Fruit fly (Drosophila melanogaster) whole organism, adult: ENCODE measurements around the gene Bulli.

Experiments used
- CG11617 ChIP-seq: fragments of 200-800 bp; sonication (Bioruptor generic); optimal IDR thresholded peaks from 2 replicates; lab custom pipeline; 2017; ENCODE audit warnings: mild to moderate bottlenecking, missing biosample characterization, missing genetic modification reagents, missing genetic modification characterization
- CG12768 ChIP-seq: fragments of 200-800 bp; sonication (Bioruptor generic); optimal IDR thresholded peaks from 2 replicates; lab custom pipeline; 2017; ENCODE audit warnings: missing biosample characterization, missing genetic modification characterization, mild to moderate bottlenecking, moderate library complexity, missing genetic modification reagents
- CG14711 ChIP-seq: fragments of 200-800 bp; sonication (Bioruptor generic); optimal IDR thresholded peaks from 2 replicates; lab custom pipeline; 2018; ENCODE audit warnings: missing biosample characterization, mild to moderate bottlenecking, missing genetic modification characterization, moderate library complexity
- CG1620 ChIP-seq: fragments of 200-800 bp; sonication (Bioruptor generic); optimal IDR thresholded peaks from 2 replicates; lab custom pipeline; 2016; ENCODE audit warnings: missing biosample characterization, missing genetic modification characterization
- CG33017 ChIP-seq: fragments of 200-800 bp; sonication (Bioruptor generic); optimal IDR thresholded peaks from 2 replicates; lab custom pipeline; 2018; ENCODE audit warnings: missing biosample characterization, mild to moderate bottlenecking, missing genetic modification characterization, moderate library complexity
- CG5204 ChIP-seq: fragments of 200-800 bp; sonication (Bioruptor generic); optimal IDR thresholded peaks from 2 replicates; lab custom pipeline; 2016; ENCODE audit warnings: missing biosample characterization, missing genetic modification characterization
- CG7045 ChIP-seq: fragments of 200-800 bp; sonication (Bioruptor generic); optimal IDR thresholded peaks from 2 replicates; lab custom pipeline; 2017; ENCODE audit warnings: missing biosample characterization, mild to moderate bottlenecking, missing genetic modification characterization
- CG7101 ChIP-seq: fragments of 200-800 bp; sonication (Bioruptor generic); optimal IDR thresholded peaks from 2 replicates; lab custom pipeline; 2018; ENCODE audit warnings: missing biosample characterization, mild to moderate bottlenecking, missing genetic modification characterization, moderate library complexity
- Clk ChIP-seq: fragments of 200-800 bp; sonication (Bioruptor generic); optimal IDR thresholded peaks from 2 replicates; lab custom pipeline; 2017; ENCODE audit warnings: missing biosample characterization, missing genetic modification characterization
- Crg-1 ChIP-seq: fragments of 200-800 bp; sonication (Bioruptor generic); optimal IDR thresholded peaks from 2 replicates; lab custom pipeline; 2016; ENCODE audit warnings: missing biosample characterization, missing genetic modification characterization
- Hr96 ChIP-seq: fragments of 200-800 bp; sonication (Bioruptor generic); optimal IDR thresholded peaks from 2 replicates; lab custom pipeline; 2016; ENCODE audit warnings: missing biosample characterization, missing genetic modification characterization
- Mnt ChIP-seq: fragments of 200-800 bp; sonication (Bioruptor generic); optimal IDR thresholded peaks from 2 replicates; lab custom pipeline; 2016; ENCODE audit warnings: missing biosample characterization, mild to moderate bottlenecking, missing genetic modification characterization
- bab1 ChIP-seq: fragments of 200-800 bp; sonication (Bioruptor generic); optimal IDR thresholded peaks from 3 replicates; lab custom pipeline; 2019; ENCODE audit warnings: missing biosample characterization, mild to moderate bottlenecking, missing genetic modification characterization, moderate library complexity
- cic ChIP-seq: fragments of 200-800 bp; sonication (Bioruptor generic); optimal IDR thresholded peaks from 2 replicates; lab custom pipeline; 2017; ENCODE audit warnings: missing biosample characterization, mild to moderate bottlenecking, missing genetic modification characterization, moderate library complexity
- cnc ChIP-seq, 2 experiments: fragments of >200 bp; optimal IDR thresholded peaks; 2 replicates each; lab custom pipeline; 2017
- kay ChIP-seq: fragments of 200-800 bp; sonication (Bioruptor generic); peaks from one replicate; lab custom pipeline; 2016; ENCODE audit warnings: missing biosample characterization, missing genetic modification characterization, borderline replicate concordance
- ovo ChIP-seq: fragments of 200-800 bp; sonication (Bioruptor generic); optimal IDR thresholded peaks from 2 replicates; lab custom pipeline; 2016; ENCODE audit warnings: missing biosample characterization, missing genetic modification characterization
- pad ChIP-seq: fragments of 200-800 bp; sonication (Bioruptor generic); optimal IDR thresholded peaks from 3 replicates; lab custom pipeline; 2017; ENCODE audit warnings: missing biosample characterization, missing genetic modification characterization, mild to moderate bottlenecking, moderate library complexity, missing genetic modification reagents
- tj ChIP-seq: fragments of 200-800 bp; sonication (Bioruptor generic); optimal IDR thresholded peaks from 3 replicates; lab custom pipeline; 2017; ENCODE audit warnings: missing biosample characterization, mild to moderate bottlenecking, missing genetic modification characterization, moderate library complexity
- toe ChIP-seq: fragments of 200-800 bp; sonication (Bioruptor generic); optimal IDR thresholded peaks from 2 replicates; lab custom pipeline; 2016; ENCODE audit warnings: missing biosample characterization, missing genetic modification characterization

The Bulli gene

DNA sequence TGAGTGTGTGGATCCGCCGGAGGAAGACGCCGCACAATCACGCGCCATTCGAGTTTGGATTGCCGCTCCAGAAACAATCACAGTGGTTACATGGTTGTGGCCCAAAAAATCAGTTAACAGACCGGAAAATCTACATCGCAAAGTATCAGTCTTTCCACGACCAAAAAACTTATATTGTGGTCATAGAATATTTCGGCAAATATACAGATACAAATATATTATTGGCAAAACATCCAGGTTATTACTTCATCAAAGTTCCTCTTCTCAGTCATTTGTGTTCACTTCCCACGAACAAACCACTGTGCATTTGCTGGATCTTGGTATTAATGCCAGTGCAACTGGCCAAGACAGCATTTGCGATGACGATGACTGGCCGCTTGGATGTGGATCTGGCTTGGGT is 30.6 kb upstream of the Bulli start:
- TF ChIP-seq Mnt (GFP tag; lab: Kevin White, UChicago) = no peak
- no peak for TF ChIP-seq bab1 (GFP tag; lab: Kevin White, UChicago)

- TF ChIP-seq Hr96 (GFP tag; lab: Kevin White, UChicago) (no peak), Clk (GFP tag; lab: Kevin White, UChicago) (no peak), CG12768 (GFP tag; lab: Kevin White, UChicago) (no peak), pad (GFP tag; lab: Kevin White, UChicago) (no peak), Mnt (GFP tag; lab: Kevin White, UChicago) (no peak), bab1 (GFP tag; lab: Kevin White, UChicago) (no peak), CG1620 (no peak), CG11617 (GFP tag; lab: Kevin White, UChicago) (no peak), CG14711 (tag; lab: Kevin White, UChicago) (no peak), CG7101 (tag; lab: Kevin White, UChicago) (no peak), kay (GFP tag; lab: Kevin White, UChicago) (no peak), Crg-1 (GFP tag; lab: Kevin White, UChicago) (no peak), CG33017 (tag; lab: Kevin White, UChicago) (no peak), CG7045 (no peak), cic (GFP tag; lab: Kevin White, UChicago) (no peak), ovo (GFP tag; lab: Kevin White, UChicago) (no peak), tj (no peak), cnc (optimal IDR thresholded peaks at IDR 0.05; lab: Kevin White, UChicago) (no peak), CG5204 (GFP tag; lab: Kevin White, UChicago) (no peak), toe (GFP tag; lab: Kevin White, UChicago) (no peak)
Observed at dm6 chr3L:6458725-6459124, 29.8 kb upstream of the Bulli start.

DNA sequence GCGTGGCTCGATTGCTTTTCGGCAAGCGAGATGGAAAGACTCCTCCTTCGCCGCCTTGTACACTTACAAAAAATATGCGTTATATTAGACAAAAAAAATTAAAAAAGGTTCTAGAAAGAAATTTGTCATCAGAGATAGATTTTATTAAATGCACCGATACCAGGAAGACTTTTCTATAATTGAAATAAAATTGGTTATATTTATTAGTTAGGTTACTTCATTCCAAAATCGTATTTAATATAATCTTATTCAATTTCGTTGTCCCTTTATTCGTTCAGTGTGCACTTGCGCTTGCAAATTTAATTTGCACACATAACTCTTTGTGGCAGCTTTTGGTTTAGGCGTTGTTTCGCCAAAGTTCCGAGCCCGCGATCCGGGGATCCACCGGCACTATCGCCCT is 26.3 kb upstream of the Bulli start:
- no peak for TF ChIP-seq Crg-1 (GFP tag; lab: Kevin White, UChicago)
- TF ChIP-seq ovo (GFP tag; lab: Kevin White, UChicago) = no peak
- TF ChIP-seq bab1 (GFP tag; lab: Kevin White, UChicago) = no peak
- no peak for TF ChIP-seq CG7045
- no peak for TF ChIP-seq CG14711 (tag; lab: Kevin White, UChicago)
- no peak for TF ChIP-seq CG11617 (GFP tag; lab: Kevin White, UChicago)

- no peak for TF ChIP-seq CG14711 (tag; lab: Kevin White, UChicago)
- no peak for TF ChIP-seq CG12768 (GFP tag; lab: Kevin White, UChicago)
- TF ChIP-seq bab1 (GFP tag; lab: Kevin White, UChicago) = no peak
- TF ChIP-seq CG33017 (tag; lab: Kevin White, UChicago) = no peak
- TF ChIP-seq ovo (GFP tag; lab: Kevin White, UChicago) = no peak
- no peak for TF ChIP-seq pad (GFP tag; lab: Kevin White, UChicago)
- TF ChIP-seq CG1620 = no peak
- TF ChIP-seq CG7045 = no peak
- no peak for TF ChIP-seq Mnt (GFP tag; lab: Kevin White, UChicago)
- TF ChIP-seq toe (GFP tag; lab: Kevin White, UChicago) = no peak
- no peak for TF ChIP-seq CG7101 (tag; lab: Kevin White, UChicago)
- no peak for TF ChIP-seq Crg-1 (GFP tag; lab: Kevin White, UChicago)
- TF ChIP-seq CG5204 (GFP tag; lab: Kevin White, UChicago) = no peak
- no peak for TF ChIP-seq kay (GFP tag; lab: Kevin White, UChicago)
- TF ChIP-seq cic (GFP tag; lab: Kevin White, UChicago) = no peak
- TF ChIP-seq cnc (optimal IDR thresholded peaks at IDR 0.05; lab: Kevin White, UChicago) = no peak
- no peak for TF ChIP-seq Hr96 (GFP tag; lab: Kevin White, UChicago)
- TF ChIP-seq CG11617 (GFP tag; lab: Kevin White, UChicago) = no peak
- TF ChIP-seq Clk (GFP tag; lab: Kevin White, UChicago) = no peak
- TF ChIP-seq tj = no peak
Observed at dm6 chr3L:6467691-6468329, 20.7 kb upstream of the Bulli start.

- TF ChIP-seq CG11617 (GFP tag; lab: Kevin White, UChicago) (no peak), cnc (optimal IDR thresholded peaks at IDR 0.05; lab: Kevin White, UChicago) (no peak), kay (GFP tag; lab: Kevin White, UChicago) (no peak)
Observed at dm6 chr3L:6469508-6469907, 19.0 kb upstream of the Bulli start.

DNA sequence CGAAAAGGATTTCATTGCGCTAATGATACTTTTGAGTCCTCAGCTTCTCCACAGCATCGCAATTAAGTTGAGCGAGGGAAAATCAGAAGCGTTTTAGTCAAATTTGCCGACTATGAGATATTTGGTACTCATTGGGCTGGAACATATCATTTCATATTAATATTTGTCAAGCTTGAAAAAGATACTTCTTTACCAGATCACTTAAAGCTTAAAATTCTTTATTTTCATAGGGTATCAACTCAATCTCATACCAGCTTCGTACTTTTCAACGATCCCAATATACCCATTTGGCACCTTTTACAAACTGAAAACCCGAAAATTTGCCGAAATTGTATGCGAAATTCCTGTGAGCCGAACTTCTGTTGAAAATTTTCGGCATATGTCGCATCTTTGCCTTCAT is 16.7 kb upstream of the Bulli start:
- TF ChIP-seq CG12768 (GFP tag; lab: Kevin White, UChicago) (no peak), CG14711 (tag; lab: Kevin White, UChicago) (no peak), Hr96 (GFP tag; lab: Kevin White, UChicago) (no peak), CG33017 (tag; lab: Kevin White, UChicago) (no peak), Crg-1 (GFP tag; lab: Kevin White, UChicago) (no peak), toe (GFP tag; lab: Kevin White, UChicago) (no peak)

DNA sequence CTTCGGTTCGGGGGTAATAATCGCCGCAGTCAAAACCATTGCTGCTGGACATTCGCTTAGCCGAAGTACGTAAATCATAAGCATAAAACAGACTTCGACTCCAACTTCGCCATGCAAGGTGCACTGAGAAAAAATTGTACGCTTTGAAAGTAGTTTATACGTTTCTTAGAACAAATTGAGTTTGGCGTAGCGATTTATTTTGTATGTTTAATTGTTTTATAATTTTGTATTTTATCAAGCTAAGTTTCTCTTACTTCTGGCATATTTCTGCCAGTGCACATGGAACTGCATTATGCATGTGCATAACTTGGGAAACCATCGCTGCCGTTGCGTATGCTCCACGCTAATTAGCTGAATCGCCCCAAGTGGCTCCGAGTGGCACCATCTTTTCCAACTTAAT is 5.6 kb upstream of the Bulli start:
- no peak for TF ChIP-seq Crg-1 (GFP tag; lab: Kevin White, UChicago)
- no peak for TF ChIP-seq Clk (GFP tag; lab: Kevin White, UChicago)
- TF ChIP-seq pad (GFP tag; lab: Kevin White, UChicago) = no peak
- TF ChIP-seq CG7045 = no peak
- no peak for TF ChIP-seq toe (GFP tag; lab: Kevin White, UChicago)
- no peak for TF ChIP-seq bab1 (GFP tag; lab: Kevin White, UChicago)
- no peak for TF ChIP-seq Hr96 (GFP tag; lab: Kevin White, UChicago)
- no peak for TF ChIP-seq cnc (optimal IDR thresholded peaks at IDR 0.05; lab: Kevin White, UChicago)
- TF ChIP-seq cic (GFP tag; lab: Kevin White, UChicago) = no peak
- TF ChIP-seq CG33017 (tag; lab: Kevin White, UChicago) = no peak
- no peak for TF ChIP-seq tj
- TF ChIP-seq kay (GFP tag; lab: Kevin White, UChicago) = no peak
